Fruit fly (Drosophila melanogaster) whole organism, adult: ENCODE measurements around the gene CG18596.

Source experiments
- CG11617 ChIP-seq: fragments of 200-800 bp; sonication (Bioruptor generic); optimal IDR thresholded peaks from 2 replicates; lab custom pipeline; 2017; ENCODE audit warnings: mild to moderate bottlenecking, missing biosample characterization, missing genetic modification reagents, missing genetic modification characterization
- CG33017 ChIP-seq: fragments of 200-800 bp; sonication (Bioruptor generic); optimal IDR thresholded peaks from 2 replicates; lab custom pipeline; 2018; ENCODE audit warnings: missing biosample characterization, mild to moderate bottlenecking, missing genetic modification characterization, moderate library complexity
- Clk ChIP-seq: fragments of 200-800 bp; sonication (Bioruptor generic); optimal IDR thresholded peaks from 2 replicates; lab custom pipeline; 2017; ENCODE audit warnings: missing biosample characterization, missing genetic modification characterization
- Hr96 ChIP-seq: fragments of 200-800 bp; sonication (Bioruptor generic); optimal IDR thresholded peaks from 2 replicates; lab custom pipeline; 2016; ENCODE audit warnings: missing biosample characterization, missing genetic modification characterization
- Mnt ChIP-seq: fragments of 200-800 bp; sonication (Bioruptor generic); optimal IDR thresholded peaks from 2 replicates; lab custom pipeline; 2016; ENCODE audit warnings: missing biosample characterization, mild to moderate bottlenecking, missing genetic modification characterization
- kay ChIP-seq: fragments of 200-800 bp; sonication (Bioruptor generic); peaks from one replicate; lab custom pipeline; 2016; ENCODE audit warnings: missing biosample characterization, missing genetic modification characterization, borderline replicate concordance

- TF ChIP-seq CG11617 (GFP tag; lab: Kevin White, UChicago) (peak; percentile 91), Clk (GFP tag; lab: Kevin White, UChicago) (peak; percentile 90), CG33017 (tag; lab: Kevin White, UChicago) (peak; percentile 90), Hr96 (GFP tag; lab: Kevin White, UChicago) (peak; percentile 86), kay (GFP tag; lab: Kevin White, UChicago) (no peak), Mnt (peak; percentile 86)
Measured at dm6 chr3R:22362218-22362907, 13.4 kb upstream of the CG18596 start, which contains the start of the genes JMJD6, CG7071 and Muted.
